Worm (Caenorhabditis elegans): Measurements from ENCODE around the gene cat-1.

DNA sequence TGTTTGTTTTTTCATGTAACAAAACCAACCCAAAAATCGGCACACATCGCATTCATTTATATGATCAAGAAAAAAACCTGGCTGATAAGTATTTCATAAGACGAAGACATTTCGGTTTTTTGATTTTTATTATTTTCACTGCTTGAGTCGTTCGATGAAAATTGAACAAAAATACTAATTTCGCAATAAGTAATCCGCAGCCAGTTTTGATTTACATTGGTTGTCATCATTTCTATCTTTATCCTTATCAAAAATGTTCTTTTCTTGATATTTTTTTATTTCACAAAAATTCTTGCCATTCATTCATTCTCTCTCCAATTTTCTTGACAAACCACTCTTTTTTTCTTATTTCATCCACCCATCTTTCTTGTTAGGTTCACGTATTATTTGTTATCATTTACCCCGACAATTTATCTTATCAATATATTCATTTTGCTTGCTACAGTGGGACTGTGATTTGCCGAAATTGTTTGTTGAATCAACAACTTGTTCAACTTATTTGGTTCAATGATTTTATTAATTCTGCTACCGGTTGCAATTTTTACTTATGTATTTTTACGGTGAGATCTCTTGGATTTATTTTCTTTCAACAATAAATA lies 3.6 kb upstream of the cat-1 start, which contains the start of gene cyp-43A1:
- TF ChIP-seq pqm-1 (tag; optimal IDR thresholded peaks at IDR 0.05) (no peak), mdl-1 (tag; optimal IDR thresholded peaks at IDR 0.05) (no peak), skn-1 (tag; optimal IDR thresholded peaks at IDR 0.05) (no peak), ama-1 (optimal IDR thresholded peaks at IDR 0.05) (no peak), nhr-25 (tag; optimal IDR thresholded peaks at IDR 0.05) (no peak)

Measured in whole organism, L3 larva.